Fruit fly (Drosophila melanogaster) whole organism, embryonic: ENCODE measurements around the gene CG14650.

Experiments used
- CG2712 ChIP-seq: fragments of 200-800 bp; optimal IDR thresholded peaks from 3 replicates; lab custom pipeline; 2019; ENCODE audit warnings: missing biosample characterization, mild to moderate bottlenecking, missing genetic modification characterization, moderate library complexity
- CG6854 ChIP-seq: fragments of 200-800 bp; sonication (Bioruptor generic); optimal IDR thresholded peaks from 3 replicates; lab custom pipeline; 2017; ENCODE audit warnings: missing biosample characterization, mild to moderate bottlenecking, missing genetic modification characterization

DNA sequence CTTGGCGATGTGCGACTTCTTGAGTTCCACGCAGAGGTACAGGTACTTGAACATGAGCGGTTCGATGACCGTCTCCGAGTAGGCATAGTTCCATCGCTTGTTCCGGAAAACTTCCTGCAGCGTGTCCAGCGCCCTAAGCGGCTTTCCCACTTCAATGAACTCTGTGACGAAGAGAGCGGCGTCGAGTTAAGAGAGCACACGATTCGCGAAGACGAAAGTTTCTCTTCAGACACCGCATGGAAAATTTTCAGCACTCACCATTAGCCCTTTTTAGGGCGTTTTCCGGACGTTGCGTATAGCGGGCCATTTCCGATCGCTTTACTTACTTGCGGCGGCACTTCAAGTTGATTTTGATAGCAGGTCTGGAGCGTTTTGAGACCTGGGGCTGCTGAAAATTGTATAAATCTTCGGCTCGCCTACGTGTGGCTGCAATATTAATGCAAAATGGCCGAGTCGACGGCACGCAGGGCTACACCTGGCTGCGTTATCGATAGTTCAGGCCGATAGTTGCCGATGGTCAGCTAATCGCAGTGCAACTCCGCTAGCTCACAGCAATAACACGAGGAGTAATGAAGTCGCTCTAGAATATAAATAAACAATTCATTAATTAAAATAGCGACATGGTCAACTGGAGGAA lies 3.6 kb upstream of the CG14650 start, which contains the start of the genes eIF3a and CG1074:
- TF ChIP-seq CG2712 (tag; lab: Kevin White, UChicago) (peak; percentile 69), CG6854 (GFP tag; lab: Kevin White, UChicago) (peak; percentile 11)
